In genomic region chrX:4955788-4956442, dm6 we compare ENCODE assay signal across 6 fruit fly cellular contexts.
TF ChIP-seq lines count a peak whose summit lies in the region.

No protein-coding gene starts in this region.

- peak; percentile 7 to 15 for TF ChIP-seq CTCF in S2 (optimal IDR thresholded peaks at IDR 0.05; lab: Kevin White, UChicago)
- peak; percentile 61 for TF ChIP-seq CTCF in whole organism, embryonic (GFP tag; optimal IDR thresholded peaks at IDR 0.05; lab: Kevin White, UChicago)

TF ChIP-seq in whole organism, adult, 20 proteins besides CTCF, POLR2A, EP300 and RAD21:
- TF ChIP-seq toe (GFP tag; optimal IDR thresholded peaks at IDR 0.05; lab: Kevin White, UChicago) (no peak), Hr96 (GFP tag; optimal IDR thresholded peaks at IDR 0.05; lab: Kevin White, UChicago) (no peak), CG12768 (GFP tag; optimal IDR thresholded peaks at IDR 0.05; lab: Kevin White, UChicago) (no peak), cnc (optimal IDR thresholded peaks at IDR 0.05; lab: Kevin White, UChicago) (no peak), CG11617 (GFP tag; optimal IDR thresholded peaks at IDR 0.05; lab: Kevin White, UChicago) (peak; percentile 12), Crg-1 (GFP tag; optimal IDR thresholded peaks at IDR 0.05; lab: Kevin White, UChicago) (peak; percentile 13), ovo (GFP tag; optimal IDR thresholded peaks at IDR 0.05; lab: Kevin White, UChicago) (peak; percentile 97), bab1 (GFP tag; optimal IDR thresholded peaks at IDR 0.05; lab: Kevin White, UChicago) (peak; percentile 79), tj (GFP tag; optimal IDR thresholded peaks at IDR 0.05; lab: Kevin White, UChicago) (peak; percentile 61)

TF ChIP-seq in whole organism, embryonic, 481 proteins besides CTCF, POLR2A, EP300 and RAD21 (continues in another document):
- no peak for TF ChIP-seq CG10147 (GFP tag; optimal IDR thresholded peaks at IDR 0.05; lab: Kevin White, UChicago)
- TF ChIP-seq CG12659 (GFP tag; optimal IDR thresholded peaks at IDR 0.05; lab: Kevin White, UChicago) = no peak
- TF ChIP-seq chinmo (GFP tag; IDR thresholded peaks at IDR 0.05; lab: Robert Waterston, UW; ENCODE audit: partially characterized antibody) = peak; percentile 94; the same call in 3 of the 4 replicates
- peak in 1 of 2 experiments; percentile 25 for TF ChIP-seq dpn (GFP tag; optimal IDR thresholded peaks at IDR 0.05; lab: Kevin White, UChicago)
- TF ChIP-seq nau (GFP tag; optimal IDR thresholded peaks at IDR 0.05; lab: Kevin White, UChicago) = no peak
- no peak for TF ChIP-seq CG7839 (tag; optimal IDR thresholded peaks at IDR 0.05; lab: Kevin White, UChicago)
- peak; percentile 20 for TF ChIP-seq CG10366 (GFP tag; IDR thresholded peaks at IDR 0.05; lab: Robert Waterston, UW)
- TF ChIP-seq unpg (GFP tag; optimal IDR thresholded peaks at IDR 0.05; lab: Kevin White, UChicago) = no peak
- no peak for TF ChIP-seq CG10654 (GFP tag; optimal IDR thresholded peaks at IDR 0.05; lab: Kevin White, UChicago)
- no peak for TF ChIP-seq tx (GFP tag; optimal IDR thresholded peaks at IDR 0.05; lab: Kevin White, UChicago)
- no peak for TF ChIP-seq klu (GFP tag; IDR thresholded peaks at IDR 0.05; lab: Robert Waterston, UW)
- no peak for TF ChIP-seq pum (GFP tag; optimal IDR thresholded peaks at IDR 0.05; lab: Kevin White, UChicago)
- TF ChIP-seq CG1233 (GFP tag; optimal IDR thresholded peaks at IDR 0.05; lab: Kevin White, UChicago) = peak; percentile 23
- TF ChIP-seq HLH4C (GFP tag; IDR thresholded peaks at IDR 0.05; lab: Robert Waterston, UW; ENCODE audit: partially characterized antibody) = peak; percentile 93
- TF ChIP-seq CG15514 (GFP tag; optimal IDR thresholded peaks at IDR 0.05; lab: Kevin White, UChicago) = peak; percentile 18
- TF ChIP-seq insv (GFP tag; optimal IDR thresholded peaks at IDR 0.05; lab: Kevin White, UChicago) = no peak
- no peak for TF ChIP-seq z (GFP tag; IDR thresholded peaks at IDR 0.05; lab: Robert Waterston, UW)
- no peak for TF ChIP-seq D (optimal IDR thresholded peaks at IDR 0.05; lab: Kevin White, UChicago)
- no peak for TF ChIP-seq D (GFP tag; optimal IDR thresholded peaks at IDR 0.05; lab: Kevin White, UChicago)
- TF ChIP-seq bowl (GFP tag; IDR thresholded peaks at IDR 0.05; lab: Robert Waterston, UW) = no peak
- TF ChIP-seq schlank (tag; optimal IDR thresholded peaks at IDR 0.05; lab: Kevin White, UChicago) = no peak

TF ChIP-seq in whole organism, prepupa, 60 proteins besides CTCF, POLR2A, EP300 and RAD21 (continues in another document):
- peak; percentile 55; the same call in 2 of the 3 replicates for TF ChIP-seq CG8119 (GFP tag; IDR thresholded peaks at IDR 0.05; lab: Robert Waterston, UW)
- TF ChIP-seq fd85E (GFP tag; optimal IDR thresholded peaks at IDR 0.05; lab: Kevin White, UChicago) = no peak
- TF ChIP-seq Ets96B (tag; optimal IDR thresholded peaks at IDR 0.05; lab: Kevin White, UChicago) = no peak
- TF ChIP-seq Gug (GFP tag; IDR thresholded peaks at IDR 0.05; lab: Robert Waterston, UW) = 0 out of 2 replicates have a peak, but pooled peaks have one; percentile 23
- no peak for TF ChIP-seq Met (GFP tag; optimal IDR thresholded peaks at IDR 0.05; lab: Kevin White, UChicago)
- TF ChIP-seq Hr38 (GFP tag; optimal IDR thresholded peaks at IDR 0.05; lab: Kevin White, UChicago) = no peak
- peak; percentile 19 for TF ChIP-seq CG8632 (GFP tag; optimal IDR thresholded peaks at IDR 0.05; lab: Kevin White, UChicago)
- no peak for TF ChIP-seq CG11902 (GFP tag; optimal IDR thresholded peaks at IDR 0.05; lab: Kevin White, UChicago)
- TF ChIP-seq CG15336 (GFP tag; IDR thresholded peaks at IDR 0.05; lab: Robert Waterston, UW) = peak; percentile 53; the same call in 1 of the 2 replicates
- TF ChIP-seq OdsH (GFP tag; optimal IDR thresholded peaks at IDR 0.05; lab: Kevin White, UChicago) = peak; percentile 6
- TF ChIP-seq Sox14 (GFP tag; optimal IDR thresholded peaks at IDR 0.05; lab: Kevin White, UChicago) = no peak
- TF ChIP-seq Hr4 (GFP tag; optimal IDR thresholded peaks at IDR 0.05; lab: Kevin White, UChicago) = no peak
- peak; percentile 51; the same call in 2 of the 3 replicates for TF ChIP-seq eg (GFP tag; IDR thresholded peaks at IDR 0.05; lab: Robert Waterston, UW)
- TF ChIP-seq Eip75B (GFP tag; optimal IDR thresholded peaks at IDR 0.05; lab: Kevin White, UChicago) = no peak
- TF ChIP-seq CG6276 (GFP tag; optimal IDR thresholded peaks at IDR 0.05; lab: Kevin White, UChicago) = peak; percentile 12
- TF ChIP-seq Eip78C (GFP tag; lab: Kevin White, UChicago) = peak; percentile 77
- peak; percentile 64 for TF ChIP-seq svp (GFP tag; lab: Kevin White, UChicago)
- TF ChIP-seq esn (GFP tag; optimal IDR thresholded peaks at IDR 0.05; lab: Kevin White, UChicago) = peak; percentile 38
- TF ChIP-seq CG1621 (tag; optimal IDR thresholded peaks at IDR 0.05; lab: Kevin White, UChicago) = peak; percentile 26
- peak; percentile 23 for TF ChIP-seq CG3919 (GFP tag; optimal IDR thresholded peaks at IDR 0.05; lab: Kevin White, UChicago)
- TF ChIP-seq pdm3 (GFP tag; optimal IDR thresholded peaks at IDR 0.05; lab: Kevin White, UChicago) = no peak

TF ChIP-seq in whole organism, pupa, 21 proteins besides CTCF, POLR2A, EP300 and RAD21:
- TF ChIP-seq EcR (GFP tag; optimal IDR thresholded peaks at IDR 0.05; lab: Kevin White, UChicago) (peak; percentile 89), CG10348 (GFP tag; IDR thresholded peaks at IDR 0.05; lab: Robert Waterston, UW) (no peak), CG4496 (GFP tag; IDR thresholded peaks at IDR 0.05; lab: Robert Waterston, UW) (peak; percentile 20; the same call in 1 of the 3 replicates), CG12605 (GFP tag; IDR thresholded peaks at IDR 0.05; lab: Robert Waterston, UW) (0 out of 2 replicates have a peak, but pooled peaks have one; percentile 11)

TF ChIP-seq in whole organism, wandering third instar larva, 38 proteins besides CTCF, POLR2A, EP300 and RAD21:
- TF ChIP-seq psq (GFP tag; optimal IDR thresholded peaks at IDR 0.05; lab: Kevin White, UChicago) (no peak), Hr83 (GFP tag; optimal IDR thresholded peaks at IDR 0.05; lab: Kevin White, UChicago; ENCODE audit: poor library complexity, severe bottlenecking) (peak; percentile 7), rgr (GFP tag; optimal IDR thresholded peaks at IDR 0.05; lab: Kevin White, UChicago) (peak; percentile 21), h (GFP tag; optimal IDR thresholded peaks at IDR 0.05; lab: Kevin White, UChicago) (peak; percentile 10), Sp1 (GFP tag; optimal IDR thresholded peaks at IDR 0.05; lab: Kevin White, UChicago) (no peak), Myc (optimal IDR thresholded peaks at IDR 0.05; lab: Kevin White, UChicago) (peak; percentile 61), Dif (GFP tag; optimal IDR thresholded peaks at IDR 0.05; lab: Kevin White, UChicago; ENCODE audit: partially characterized antibody) (peak; percentile 12), foxo (GFP tag; optimal IDR thresholded peaks at IDR 0.05; lab: Kevin White, UChicago) (peak in 1 of 2 experiments; percentile 5)
